Fruit fly (Drosophila melanogaster) S2 (cell line): ENCODE measurements around the gene Myt1.

Source experiments
- CG8478 ChIP-seq: fragments of >200 bp; optimal IDR thresholded peaks from 2 replicates; lab custom pipeline; 2018
- CTCF ChIP-seq, 2 experiments: fragments of >200 bp; optimal IDR thresholded peaks; 2 replicates each; lab custom pipeline; 2018

DNA sequence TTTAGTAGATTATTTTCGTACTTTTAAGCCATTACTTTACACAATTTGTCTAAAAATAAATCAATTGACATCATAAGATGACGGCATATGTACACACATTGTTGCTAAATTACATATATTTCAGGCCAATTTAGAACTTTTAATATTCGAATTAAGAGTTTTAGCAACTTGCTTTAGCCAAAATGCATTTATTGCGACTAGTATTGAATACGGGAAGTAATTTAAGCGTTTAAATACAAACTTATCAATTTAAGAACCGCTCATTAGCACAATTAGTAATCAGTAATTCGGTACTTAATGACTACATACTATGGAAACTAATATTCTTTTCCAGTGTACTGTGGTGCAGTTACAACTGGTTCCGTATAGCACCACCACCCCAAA, 29.8 kb upstream of the Myt1 start:
- TF ChIP-seq CG8478 (lab: Kevin White, UChicago) (no peak), CTCF (optimal IDR thresholded peaks at IDR 0.05; lab: Kevin White, UChicago) (no peak)
